Worm (Caenorhabditis elegans) whole organism, L4/young adult: Measurements from ENCODE around the gene R05G6.3.

ENCODE experiments used
- W03F9.2 ChIP-seq: fragments of 150-350 bp; optimal IDR thresholded peaks from 2 replicates; lab custom pipeline; 2014; ENCODE audit warnings: missing biosample characterization, missing genetic modification characterization
- dao-5 ChIP-seq: sonication (generic microtip); optimal IDR thresholded peaks from 2 replicates; lab custom pipeline; 2016; ENCODE audit warnings: missing genotype, missing genetic modification characterization, moderate library complexity, missing compliant biosample characterization
- him-1 ChIP-seq: sonication (generic microtip); optimal IDR thresholded peaks from 2 replicates; lab custom pipeline; 2016; ENCODE audit warnings: missing genotype, missing genetic modification reagents, missing genetic modification characterization, missing compliant biosample characterization

R05G6.3 gene

DNA sequence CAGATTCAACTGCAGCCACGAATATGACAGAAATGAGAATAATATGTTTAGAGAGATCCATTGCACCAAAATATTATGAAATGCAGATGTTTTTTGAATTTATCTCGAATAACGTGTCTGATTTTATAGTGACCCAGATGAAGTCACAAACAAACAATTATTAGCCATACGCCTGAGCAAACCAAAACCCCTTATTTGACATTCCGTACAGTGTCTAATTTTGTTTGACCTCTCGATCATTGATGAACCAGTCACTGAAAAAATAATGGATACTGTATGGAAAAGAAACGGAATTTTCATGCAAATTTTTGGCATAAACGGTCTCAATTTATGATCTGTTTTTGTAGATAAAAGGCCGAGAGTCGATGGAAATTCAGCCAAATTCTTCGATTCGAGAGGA is at the start of gene R05G6.3, which contains the start of gene R05G6.9:
R05G6.3 (plus strand) TSS at position 386 of the 400 bp plus-strand sequence.
R05G6.9 (minus strand) TSS at position 101 of the 400 bp plus-strand sequence.
- no peak for TF ChIP-seq W03F9.2 (tag; lab: Kevin White, UChicago)
- no peak for TF ChIP-seq him-1 (tag; lab: Kevin White, UChicago)
- no peak for TF ChIP-seq dao-5

DNA sequence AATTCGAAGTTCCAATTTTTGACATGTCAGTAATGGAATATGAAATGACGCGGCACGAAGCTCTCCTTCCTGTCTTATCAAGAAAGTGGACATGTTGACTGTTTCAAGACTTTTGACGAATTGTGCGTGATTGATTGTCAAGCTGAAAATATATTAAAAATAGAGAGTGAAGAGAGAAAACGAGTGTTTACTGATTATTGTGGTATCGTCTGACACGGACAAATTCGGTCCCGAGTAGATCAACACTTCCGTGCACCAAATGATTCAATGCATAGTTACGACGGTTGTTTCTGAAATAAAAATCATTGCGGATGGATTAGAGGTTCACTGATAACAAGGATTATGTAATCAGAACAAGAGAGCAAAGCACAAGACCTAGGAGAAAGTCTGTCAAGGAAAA is 49.2 kb upstream of the R05G6.3 start:
- TF ChIP-seq him-1 (tag; lab: Kevin White, UChicago) = no peak
- TF ChIP-seq W03F9.2 (tag; lab: Kevin White, UChicago) = no peak
- no peak for TF ChIP-seq dao-5

DNA sequence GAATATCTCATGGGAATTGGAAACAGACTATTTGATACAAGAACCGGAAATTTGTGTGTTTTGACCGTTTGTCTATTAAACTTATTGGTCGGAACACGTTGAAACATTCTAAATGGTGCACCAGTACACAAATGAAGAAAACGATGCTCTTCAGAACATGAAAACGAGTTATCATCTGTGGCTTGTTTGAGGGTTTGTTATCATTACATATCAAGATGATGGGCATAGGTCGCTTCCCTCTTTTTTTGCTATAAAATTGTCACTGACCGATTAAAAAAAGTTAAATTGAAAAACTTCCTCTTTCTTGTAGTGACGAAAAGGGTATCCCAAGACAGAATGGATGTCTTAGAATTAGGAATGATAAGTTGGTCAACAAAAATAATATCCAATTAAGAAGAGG is 47.7 kb upstream of the R05G6.3 start:
- TF ChIP-seq W03F9.2 (tag; lab: Kevin White, UChicago) (no peak), dao-5 (no peak), him-1 (tag; lab: Kevin White, UChicago) (no peak)

DNA sequence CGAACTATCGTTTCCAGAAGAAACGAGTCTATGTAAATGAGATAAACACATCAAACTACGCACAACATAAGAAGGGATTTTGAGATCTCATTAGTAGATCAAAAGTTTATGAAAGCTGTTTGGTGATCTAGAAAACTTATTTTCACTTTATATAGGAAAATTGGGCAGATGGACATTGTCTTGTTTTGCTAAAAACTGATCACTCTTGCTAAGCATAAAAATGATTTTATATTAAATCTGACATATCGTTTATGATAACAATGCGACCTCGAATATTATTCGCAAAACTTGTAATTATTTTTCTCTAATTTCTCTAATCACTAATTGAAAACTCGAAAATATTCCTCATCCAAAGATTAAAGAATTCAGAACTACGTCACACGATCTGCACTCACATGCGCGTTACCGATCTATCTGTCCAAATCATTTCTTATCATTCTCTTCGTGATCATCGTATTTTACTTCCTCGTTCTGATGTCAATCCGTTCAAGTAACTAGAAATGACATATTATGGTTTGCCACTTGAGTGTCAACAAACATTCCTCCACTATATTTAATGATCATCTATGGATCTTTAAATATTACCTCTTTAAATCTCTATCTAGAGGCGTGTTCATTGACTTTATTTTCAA is 46.5 kb upstream of the R05G6.3 start, which contains the start of gene F55G1.7:
F55G1.7 (minus strand) TSS at position 51 of the 632 bp plus-strand sequence.
- TF ChIP-seq W03F9.2 (tag; lab: Kevin White, UChicago) (no peak), dao-5 (no peak), him-1 (tag; lab: Kevin White, UChicago) (no peak)

DNA sequence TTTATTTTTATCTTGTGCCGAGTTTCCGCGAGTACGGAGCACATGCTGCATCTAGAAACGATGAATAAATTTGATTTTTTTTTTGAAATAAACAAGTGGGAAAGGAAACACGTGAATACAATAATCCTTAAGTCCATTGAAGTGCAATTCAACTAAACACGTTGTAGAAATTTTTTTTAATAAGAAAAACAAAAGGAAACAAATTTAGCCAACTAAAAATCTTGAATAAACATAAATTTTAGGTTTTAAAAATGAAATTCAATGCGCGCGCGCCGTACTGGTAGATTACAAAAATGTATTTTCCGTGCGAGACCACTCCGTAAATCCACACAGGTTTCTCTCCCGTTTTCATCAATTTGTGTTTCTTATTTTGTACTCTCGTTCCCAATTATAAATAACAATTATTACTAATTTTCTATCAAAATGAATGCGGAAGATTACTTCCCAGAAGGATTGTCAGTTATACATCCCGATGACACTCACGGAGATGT is 43.1 kb upstream of the R05G6.3 start, which contains the start of the genes plk-3 and F55G1.6:
plk-3 (minus strand) TSS at position 51 of the 491 bp plus-strand sequence.
F55G1.6 (plus strand) TSS at position 359 of the 491 bp plus-strand sequence.
- TF ChIP-seq dao-5 (no peak), W03F9.2 (tag; lab: Kevin White, UChicago) (no peak), him-1 (tag; lab: Kevin White, UChicago) (no peak)

DNA sequence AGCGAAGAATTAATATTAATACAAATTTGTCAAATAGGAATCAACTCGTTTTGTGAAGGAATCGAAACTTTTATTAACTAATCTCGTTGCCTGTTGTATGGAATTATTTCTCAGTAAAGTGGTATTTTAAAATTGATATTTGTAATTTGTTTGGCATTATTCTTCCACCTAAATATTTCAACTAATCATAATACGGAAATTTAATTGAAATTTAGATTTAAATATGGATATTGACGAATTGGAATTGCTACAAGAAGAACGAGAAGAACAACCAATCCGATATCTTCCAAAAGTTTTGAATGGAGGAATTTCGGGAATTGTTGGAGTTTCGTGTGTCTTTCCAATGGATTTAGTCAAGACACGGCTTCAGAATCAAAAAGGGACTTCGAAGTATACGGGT is 41.5 kb upstream of the R05G6.3 start, which contains the start of gene slc-25A18.2:
slc-25A18.2 (plus strand) TSS at position 216 of the 400 bp plus-strand sequence.
- TF ChIP-seq dao-5 = no peak
- no peak for TF ChIP-seq W03F9.2 (tag; lab: Kevin White, UChicago)
- TF ChIP-seq him-1 (tag; lab: Kevin White, UChicago) = no peak

DNA sequence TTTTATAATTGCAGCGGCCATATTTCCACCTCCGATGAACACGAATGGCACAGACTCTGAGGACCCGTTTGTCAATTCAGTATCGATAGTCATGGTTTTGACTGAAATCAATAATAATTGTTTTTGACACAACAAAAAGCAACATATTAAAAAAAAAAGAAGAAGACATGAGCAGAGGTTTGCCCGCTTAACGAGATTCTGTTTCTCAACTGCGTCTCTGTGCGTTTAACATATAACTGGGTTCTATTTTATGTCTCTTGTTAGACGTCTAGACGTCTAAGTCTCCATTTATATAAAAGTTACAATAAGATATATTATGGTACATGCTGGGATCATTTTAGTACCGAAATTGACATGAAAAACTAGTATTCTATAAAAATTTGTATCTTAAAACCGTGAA is 39.2 kb upstream of the R05G6.3 start, which contains the start of gene pycr-4:
pycr-4 (minus strand) TSS at position 101 of the 400 bp plus-strand sequence.
- TF ChIP-seq dao-5 (no peak), him-1 (tag; lab: Kevin White, UChicago) (no peak), W03F9.2 (tag; lab: Kevin White, UChicago) (no peak)

DNA sequence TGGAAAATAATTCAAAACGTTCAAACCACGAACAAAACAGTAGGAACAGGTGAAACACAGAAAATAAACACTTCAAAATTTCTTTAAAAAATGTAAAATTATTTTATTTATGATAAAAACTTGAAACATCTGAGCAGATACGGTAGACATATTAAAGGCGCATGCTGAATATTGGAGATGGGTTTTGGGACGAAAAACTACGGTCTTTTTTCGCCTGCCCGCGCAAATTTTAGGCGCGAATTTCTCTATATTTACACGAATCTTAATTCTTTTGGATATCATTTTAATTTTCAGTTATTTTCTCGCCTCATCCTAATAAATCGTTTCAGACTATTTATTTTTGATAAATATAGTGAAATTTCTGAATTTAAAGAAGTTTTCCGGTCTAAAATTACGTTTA is 38.7 kb upstream of the R05G6.3 start:
- TF ChIP-seq dao-5 (no peak), W03F9.2 (tag; lab: Kevin White, UChicago) (no peak), him-1 (tag; lab: Kevin White, UChicago) (no peak)

DNA sequence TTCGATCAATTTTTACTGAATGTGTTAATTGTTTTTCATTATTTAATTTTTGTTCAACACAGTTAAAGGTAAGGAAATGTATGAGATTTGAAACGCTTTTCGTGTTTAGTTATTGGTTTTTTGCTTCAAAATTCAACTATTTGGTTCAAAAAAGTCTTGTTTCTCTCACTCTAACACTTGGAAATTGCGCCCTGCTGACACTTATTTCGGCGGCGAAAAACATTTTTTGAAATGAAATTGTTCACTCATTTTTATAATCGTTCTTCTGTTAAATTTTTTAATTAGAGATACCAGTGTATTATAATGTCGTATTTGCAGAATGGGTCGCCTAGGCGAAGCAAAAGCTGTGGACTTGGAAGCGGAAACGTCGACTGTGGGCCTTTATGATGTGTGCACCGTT is 38.2 kb upstream of the R05G6.3 start, which contains the start of gene rod-1:
rod-1 (plus strand) TSS at position 319 of the 400 bp plus-strand sequence.
- TF ChIP-seq dao-5 (no peak), W03F9.2 (tag; lab: Kevin White, UChicago) (no peak), him-1 (tag; lab: Kevin White, UChicago) (no peak)

DNA sequence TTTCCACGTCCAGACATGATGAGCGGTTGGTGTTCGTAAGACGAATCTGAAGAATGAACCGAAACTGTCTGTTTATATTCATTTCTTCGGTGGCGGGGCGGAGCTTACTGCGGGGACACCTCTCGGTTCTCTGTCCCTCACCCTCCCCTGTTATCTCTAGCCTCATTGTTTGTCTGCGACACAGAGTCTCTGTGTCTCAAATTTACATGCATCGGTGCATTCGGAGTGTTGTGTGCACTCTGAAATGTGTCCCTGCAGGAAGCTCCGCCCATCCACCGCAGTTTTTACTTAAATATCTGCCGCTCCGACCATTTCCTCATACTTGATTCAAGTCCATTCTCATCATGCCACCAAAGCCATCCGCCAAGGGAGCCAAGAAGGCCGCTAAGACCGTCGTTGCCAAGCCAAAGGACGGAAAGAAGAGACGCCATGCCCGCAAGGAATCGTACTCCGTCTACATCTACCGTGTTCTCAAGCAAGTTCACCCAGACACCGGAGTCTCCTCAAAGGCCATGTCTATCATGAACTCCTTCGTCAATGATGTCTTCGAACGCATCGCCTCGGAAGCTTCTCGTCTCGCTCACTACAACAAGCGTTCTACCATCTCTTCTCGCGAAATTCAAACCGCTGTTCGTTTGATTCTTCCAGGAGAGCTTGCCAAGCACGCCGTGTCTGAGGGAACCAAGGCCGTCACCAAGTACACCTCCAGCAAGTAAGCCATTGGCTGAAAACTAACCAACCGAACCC is 30.0 kb upstream of the R05G6.3 start, which contains the start of the genes his-61 and his-62:
his-61 (minus strand) TSS at position 17 of the 747 bp plus-strand sequence.
his-62 (plus strand) TSS at position 345 of the 747 bp plus-strand sequence.
- TF ChIP-seq dao-5 (no peak), W03F9.2 (tag; lab: Kevin White, UChicago) (no peak), him-1 (tag; lab: Kevin White, UChicago) (no peak)

DNA sequence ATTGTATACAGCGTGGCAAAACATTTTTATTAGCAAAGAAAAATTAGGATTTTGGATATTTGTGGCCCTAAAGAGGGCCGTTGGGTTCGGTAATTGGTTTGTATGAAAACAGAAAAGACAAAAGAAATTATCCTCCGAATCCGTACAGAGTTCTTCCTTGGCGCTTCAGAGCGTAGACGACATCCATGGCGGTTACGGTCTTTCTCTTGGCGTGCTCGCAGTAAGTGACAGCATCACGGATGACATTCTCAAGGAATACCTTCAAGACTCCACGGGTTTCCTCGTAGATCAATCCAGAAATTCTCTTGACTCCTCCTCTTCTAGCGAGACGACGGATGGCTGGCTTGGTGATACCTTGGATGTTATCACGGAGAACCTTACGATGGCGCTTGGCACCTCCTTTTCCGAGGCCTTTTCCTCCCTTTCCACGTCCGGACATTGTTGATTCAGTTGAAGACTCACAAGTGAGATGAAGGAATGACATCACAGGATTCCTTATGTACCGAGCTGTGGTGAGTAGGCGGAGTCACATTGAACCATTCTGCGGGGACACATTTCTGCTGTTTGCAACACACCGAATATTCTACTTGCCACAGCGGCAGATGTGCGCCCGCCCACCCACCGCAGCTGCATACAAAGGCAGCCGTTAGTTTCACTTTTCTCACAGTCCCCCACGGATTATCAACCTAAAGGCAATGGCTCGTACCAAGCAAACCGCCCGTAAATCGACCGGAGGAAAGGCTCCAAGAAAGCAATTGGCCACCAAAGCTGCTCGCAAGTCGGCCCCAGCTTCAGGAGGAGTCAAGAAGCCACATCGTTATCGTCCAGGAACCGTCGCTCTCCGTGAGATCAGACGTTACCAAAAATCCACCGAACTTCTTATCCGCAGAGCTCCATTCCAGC is 28.5 kb upstream of the R05G6.3 start, which contains the start of the genes his-60 and his-59:
his-60 (minus strand) TSS at position 439 of the 903 bp plus-strand sequence.
his-59 (plus strand) TSS at position 696 of the 903 bp plus-strand sequence.
- TF ChIP-seq W03F9.2 (tag; lab: Kevin White, UChicago) (no peak), dao-5 (peak; percentile 12)

DNA sequence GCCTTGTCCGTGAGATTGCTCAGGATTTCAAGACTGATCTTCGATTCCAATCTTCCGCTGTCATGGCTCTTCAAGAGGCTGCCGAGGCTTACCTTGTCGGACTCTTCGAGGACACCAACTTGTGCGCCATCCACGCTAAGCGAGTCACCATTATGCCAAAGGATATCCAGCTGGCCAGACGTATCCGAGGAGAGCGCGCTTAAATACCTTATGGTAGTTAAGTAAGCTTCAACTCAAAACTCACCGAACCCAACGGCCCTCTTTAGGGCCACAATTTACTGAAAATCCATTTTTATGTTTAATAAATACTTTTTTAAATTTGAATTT is 27.9 kb upstream of the R05G6.3 start:
- no peak for TF ChIP-seq W03F9.2 (tag; lab: Kevin White, UChicago)
- no peak for TF ChIP-seq dao-5
- no peak for TF ChIP-seq him-1 (tag; lab: Kevin White, UChicago)

DNA sequence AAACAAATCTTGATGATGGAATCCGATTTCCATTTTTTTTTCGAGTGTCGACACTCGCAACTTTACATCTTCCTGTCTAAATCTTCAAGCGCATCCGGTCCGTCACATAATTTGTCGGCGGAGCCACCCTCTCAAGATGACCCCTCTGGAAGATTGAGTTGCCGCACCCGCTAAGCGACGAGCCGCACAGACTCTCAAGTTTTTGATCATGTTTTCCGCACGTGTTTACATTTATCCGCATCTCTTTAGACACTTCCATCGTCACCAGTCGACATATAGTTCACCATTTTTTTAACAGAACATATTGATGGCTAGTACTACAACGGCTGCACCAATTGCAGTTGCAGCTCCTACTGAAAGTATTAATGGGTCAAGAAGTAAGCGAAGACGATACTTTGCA is 24.9 kb upstream of the R05G6.3 start, which contains the start of gene F55G1.1:
F55G1.1 (plus strand) TSS at position 301 of the 400 bp plus-strand sequence.
- TF ChIP-seq him-1 (tag; lab: Kevin White, UChicago) (no peak), W03F9.2 (tag; lab: Kevin White, UChicago) (no peak), dao-5 (no peak)
